Worm (Caenorhabditis elegans): ENCODE results near the gene F02D8.9.

DNA sequence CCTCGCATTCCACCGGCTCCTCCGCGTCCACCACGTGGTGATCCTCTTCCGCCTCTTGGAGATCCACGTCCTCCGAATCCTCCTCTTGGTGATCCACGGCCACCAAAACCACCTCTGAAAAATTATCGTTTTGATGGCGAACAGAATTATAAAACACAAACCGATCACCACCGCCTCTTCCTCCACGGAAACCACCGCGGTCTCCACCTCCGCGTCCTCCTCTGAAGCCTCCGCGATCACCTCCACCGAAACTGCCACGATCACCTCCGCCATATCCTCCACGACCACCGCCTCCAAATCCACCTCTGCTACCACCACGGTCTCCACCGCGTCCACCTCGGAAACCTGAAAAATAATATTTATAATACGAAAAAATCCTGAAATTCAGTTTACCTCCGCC, 46.0 kb upstream of the F02D8.9 start:
- TF ChIP-seq nhr-76 (tag; optimal IDR thresholded peaks at IDR 0.05) = no peak
- TF ChIP-seq ztf-11 (tag; optimal IDR thresholded peaks at IDR 0.05) = no peak
- no peak for TF ChIP-seq pha-4 (tag; optimal IDR thresholded peaks at IDR 0.05)
- no peak for TF ChIP-seq nhr-12 (tag; optimal IDR thresholded peaks at IDR 0.05)
- TF ChIP-seq mep-1 (tag; optimal IDR thresholded peaks at IDR 0.05) = no peak
- TF ChIP-seq nhr-2 (tag; optimal IDR thresholded peaks at IDR 0.05) = no peak
- TF ChIP-seq elt-3 (tag; optimal IDR thresholded peaks at IDR 0.05) = no peak

All from whole organism, mixed stage, embryonic.